Fruit fly (Drosophila melanogaster): Measurements from ENCODE around the gene fz.

dm6 chr3L:14298044-14298443 lies 23.9 kb downstream of the fz start:
- TF ChIP-seq Myc (optimal IDR thresholded peaks at IDR 0.05) = no peak
- TF ChIP-seq insv (optimal IDR thresholded peaks at IDR 0.05) = no peak
- no peak for TF ChIP-seq ttk (optimal IDR thresholded peaks at IDR 0.05)
- TF ChIP-seq psq (optimal IDR thresholded peaks at IDR 0.05) = no peak
- no peak for TF ChIP-seq Sin3A (optimal IDR thresholded peaks at IDR 0.05)
- TF ChIP-seq h (optimal IDR thresholded peaks at IDR 0.05) = no peak

All from Kc167 (cell line).